Fruit fly (Drosophila melanogaster): Measurements from ENCODE around the gene CG31287.

DNA sequence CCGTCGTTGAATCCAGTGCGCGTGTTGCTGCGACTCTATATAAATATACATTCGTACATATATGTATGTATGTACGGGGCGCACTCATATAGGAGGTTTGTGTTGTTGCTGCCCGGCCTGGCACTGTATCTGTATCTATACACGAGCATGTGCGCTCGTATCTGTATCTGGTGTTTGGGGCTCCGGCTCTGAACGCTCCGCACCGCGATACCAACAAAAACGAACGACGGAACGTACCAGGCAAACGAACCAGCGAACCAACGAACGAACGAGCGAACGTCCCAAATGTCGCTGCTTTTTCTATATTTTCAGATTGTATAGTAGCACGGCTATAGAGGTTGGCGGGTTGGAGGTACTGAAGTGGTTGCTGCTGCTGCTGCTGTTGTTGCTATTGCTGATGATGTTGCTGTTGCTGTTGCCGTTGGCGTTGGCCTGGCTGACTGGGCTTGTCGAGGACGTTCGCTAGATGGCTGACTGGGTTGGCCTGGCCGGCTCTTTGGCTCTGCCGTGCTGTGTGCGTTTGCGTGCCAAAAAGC, 4.0 kb downstream of the CG31287 start:
- TF ChIP-seq cnc (optimal IDR thresholded peaks at IDR 0.05) (no peak), CG12768 (GFP tag; optimal IDR thresholded peaks at IDR 0.05) (peak; percentile 61), bab1 (GFP tag; optimal IDR thresholded peaks at IDR 0.05) (peak; percentile 6), kay (GFP tag; ENCODE audit: borderline replicate concordance) (no peak), Clk (GFP tag; optimal IDR thresholded peaks at IDR 0.05) (peak; percentile 13), CG33017 (tag; optimal IDR thresholded peaks at IDR 0.05) (peak; percentile 41), Hr96 (GFP tag; optimal IDR thresholded peaks at IDR 0.05) (no peak), cic (GFP tag; optimal IDR thresholded peaks at IDR 0.05) (peak; percentile 93)
